Fruit fly (Drosophila melanogaster): ENCODE results near the gene tty.

tty gene

DNA sequence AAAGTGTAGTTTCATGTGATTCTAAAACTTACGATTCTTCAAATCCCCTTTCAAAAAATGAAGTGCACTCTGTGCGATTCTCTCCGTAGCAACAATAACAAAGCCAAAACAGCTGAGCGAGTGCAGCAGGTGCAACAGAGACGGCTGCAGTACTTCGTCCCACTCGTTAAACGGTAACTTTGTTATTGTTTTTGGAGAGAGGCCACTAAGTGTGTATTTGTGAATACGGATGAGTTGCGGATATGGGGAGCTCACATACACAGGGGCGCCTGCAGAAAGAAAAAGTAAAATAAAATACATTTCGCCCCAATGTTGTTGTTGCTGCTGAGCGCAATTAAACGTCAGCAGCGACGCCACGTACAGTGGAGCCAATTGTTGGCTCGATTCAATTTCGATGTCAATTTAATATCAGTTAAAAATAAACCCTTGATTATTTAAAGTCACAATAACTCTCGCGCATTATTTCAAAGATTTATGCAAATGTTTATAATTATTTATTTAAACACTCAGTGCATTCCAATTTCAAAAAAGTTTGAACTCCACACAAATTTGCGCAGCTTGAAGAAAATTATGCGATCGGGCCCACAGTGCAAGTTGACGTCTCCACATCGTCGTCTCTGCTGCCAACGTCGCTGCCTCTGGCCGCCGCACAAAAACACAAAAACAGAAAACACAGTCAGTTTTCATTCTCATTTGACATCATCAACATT, 28.0 kb upstream of the tty start (continued):
- TF ChIP-seq CG10366 (GFP tag; IDR thresholded peaks at IDR 0.05), result peak; percentile 95
- TF ChIP-seq CG13424 (tag; optimal IDR thresholded peaks at IDR 0.05), result peak; percentile 99
- TF ChIP-seq zen (tag; optimal IDR thresholded peaks at IDR 0.05), result peak; percentile 90
- TF ChIP-seq Nf-YC (tag; optimal IDR thresholded peaks at IDR 0.05), result peak; percentile 93
- TF ChIP-seq CG6791 (GFP tag; IDR thresholded peaks at IDR 0.05; ENCODE audit: partially characterized antibody), result no peak
- TF ChIP-seq CG11696 (GFP tag; IDR thresholded peaks at IDR 0.05), result peak; percentile 90
- peak; percentile 92 for TF ChIP-seq onecut (GFP tag; IDR thresholded peaks at IDR 0.05)
- peak; percentile 87 for TF ChIP-seq CG3065 (GFP tag; optimal IDR thresholded peaks at IDR 0.05)
- peak; percentile 93 for TF ChIP-seq CG17328 (GFP tag; IDR thresholded peaks at IDR 0.05)
- TF ChIP-seq HmgZ (tag; optimal IDR thresholded peaks at IDR 0.05), result peak; percentile 99
- TF ChIP-seq danr (GFP tag; IDR thresholded peaks at IDR 0.05), result peak; percentile 96
- TF ChIP-seq sim (GFP tag; IDR thresholded peaks at IDR 0.05), result peak; percentile 90
- TF ChIP-seq Optix (GFP tag; IDR thresholded peaks at IDR 0.05), result peak; percentile 95
- TF ChIP-seq CG4707 (GFP tag; optimal IDR thresholded peaks at IDR 0.05), result peak; percentile 99
- TF ChIP-seq Dref (GFP tag; IDR thresholded peaks at IDR 0.05), result 0 out of 2 replicates have a peak, but pooled peaks have one; percentile 31
- TF ChIP-seq CG18011 (GFP tag; optimal IDR thresholded peaks at IDR 0.05), result peak; percentile 90
- peak; percentile 92 for TF ChIP-seq CG7987 (GFP tag; optimal IDR thresholded peaks at IDR 0.05)
- TF ChIP-seq Sox102F (GFP tag; optimal IDR thresholded peaks at IDR 0.05), result peak; percentile 98
- TF ChIP-seq CoRest (tag; optimal IDR thresholded peaks at IDR 0.05), result peak; percentile 99
- no peak for TF ChIP-seq CG1832 (GFP tag; optimal IDR thresholded peaks at IDR 0.05)
- peak; percentile 98 for TF ChIP-seq unpg (GFP tag; optimal IDR thresholded peaks at IDR 0.05)
- peak; percentile 94 for TF ChIP-seq CG15514 (GFP tag; optimal IDR thresholded peaks at IDR 0.05)
- peak; percentile 98 for TF ChIP-seq Meics (GFP tag; optimal IDR thresholded peaks at IDR 0.05)
- TF ChIP-seq eve (GFP tag; optimal IDR thresholded peaks at IDR 0.05), result peak in 1 of 2 experiments; percentile 98
- TF ChIP-seq Xbp1 (GFP tag; optimal IDR thresholded peaks at IDR 0.05), result peak; percentile 97
- peak; percentile 93 for TF ChIP-seq MBD-R2 (GFP tag; IDR thresholded peaks at IDR 0.05)
- peak; percentile 96 for TF ChIP-seq CG15696 (tag; optimal IDR thresholded peaks at IDR 0.05)
- TF ChIP-seq CG11560 (tag; IDR thresholded peaks at IDR 0.05), result peak; percentile 91; the same call in 2 of the 3 replicates
- TF ChIP-seq sisA (GFP tag; IDR thresholded peaks at IDR 0.05), result peak; percentile 96
- TF ChIP-seq ci (GFP tag; IDR thresholded peaks at IDR 0.05), result peak; percentile 95
- TF ChIP-seq mirr (GFP tag; optimal IDR thresholded peaks at IDR 0.05), result peak; percentile 97
- TF ChIP-seq Vsx1 (GFP tag; optimal IDR thresholded peaks at IDR 0.05), result peak; percentile 96
- peak; percentile 96 for TF ChIP-seq CG9215 (GFP tag; IDR thresholded peaks at IDR 0.05)
- TF ChIP-seq kah (GFP tag; optimal IDR thresholded peaks at IDR 0.05), result peak; percentile 95
- peak; percentile 96 for TF ChIP-seq CG32532 (GFP tag; IDR thresholded peaks at IDR 0.05)
- peak; percentile 94 for TF ChIP-seq CG9609 (GFP tag; optimal IDR thresholded peaks at IDR 0.05)
- peak; percentile 96 for TF ChIP-seq CG10654 (GFP tag; optimal IDR thresholded peaks at IDR 0.05)
- no peak for TF ChIP-seq CG16813 (GFP tag; IDR thresholded peaks at IDR 0.05; ENCODE audit: partially characterized antibody)
- TF ChIP-seq CG10959 (GFP tag; IDR thresholded peaks at IDR 0.05), result peak; percentile 86
- TF ChIP-seq CG7745 (tag; optimal IDR thresholded peaks at IDR 0.05), result peak; percentile 5
- peak; percentile 92 for TF ChIP-seq pum (GFP tag; optimal IDR thresholded peaks at IDR 0.05)
- TF ChIP-seq cg (GFP tag; optimal IDR thresholded peaks at IDR 0.05), result peak; percentile 49
- peak; percentile 97 for TF ChIP-seq Camta (GFP tag; optimal IDR thresholded peaks at IDR 0.05)
- TF ChIP-seq Mes4 (GFP tag; optimal IDR thresholded peaks at IDR 0.05), result peak; percentile 93
- 0 out of 4 replicates have a peak, but pooled peaks have one; percentile 45 for TF ChIP-seq Dll (GFP tag; IDR thresholded peaks at IDR 0.05; ENCODE audit: partially characterized antibody)
- peak; percentile 91 for TF ChIP-seq CG8359 (GFP tag; optimal IDR thresholded peaks at IDR 0.05; ENCODE audit: borderline replicate concordance)
- TF ChIP-seq fru (optimal IDR thresholded peaks at IDR 0.05), result no peak
- peak; percentile 93 for TF ChIP-seq CG6272 (GFP tag; IDR thresholded peaks at IDR 0.05)
- TF ChIP-seq usp (GFP tag; optimal IDR thresholded peaks at IDR 0.05), result no peak
